Fruit fly (Drosophila melanogaster) whole organism, adult: ENCODE data around the gene MYPT-75D.
A peak's percentile ranks its signal among the peaks of the same experiment; 100 is the strongest.

Experiments
- CG11617 ChIP-seq: fragments of 200-800 bp; sonication (Bioruptor generic); optimal IDR thresholded peaks from 2 replicates; lab custom pipeline; 2017; ENCODE audit warnings: mild to moderate bottlenecking, missing biosample characterization, missing genetic modification reagents, missing genetic modification characterization
- CG12768 ChIP-seq: fragments of 200-800 bp; sonication (Bioruptor generic); optimal IDR thresholded peaks from 2 replicates; lab custom pipeline; 2017; ENCODE audit warnings: missing biosample characterization, missing genetic modification characterization, mild to moderate bottlenecking, moderate library complexity, missing genetic modification reagents
- CG14711 ChIP-seq: fragments of 200-800 bp; sonication (Bioruptor generic); optimal IDR thresholded peaks from 2 replicates; lab custom pipeline; 2018; ENCODE audit warnings: missing biosample characterization, mild to moderate bottlenecking, missing genetic modification characterization, moderate library complexity
- CG1620 ChIP-seq: fragments of 200-800 bp; sonication (Bioruptor generic); optimal IDR thresholded peaks from 2 replicates; lab custom pipeline; 2016; ENCODE audit warnings: missing biosample characterization, missing genetic modification characterization
- CG33017 ChIP-seq: fragments of 200-800 bp; sonication (Bioruptor generic); optimal IDR thresholded peaks from 2 replicates; lab custom pipeline; 2018; ENCODE audit warnings: missing biosample characterization, mild to moderate bottlenecking, missing genetic modification characterization, moderate library complexity
- CG5204 ChIP-seq: fragments of 200-800 bp; sonication (Bioruptor generic); optimal IDR thresholded peaks from 2 replicates; lab custom pipeline; 2016; ENCODE audit warnings: missing biosample characterization, missing genetic modification characterization
- CG7045 ChIP-seq: fragments of 200-800 bp; sonication (Bioruptor generic); optimal IDR thresholded peaks from 2 replicates; lab custom pipeline; 2017; ENCODE audit warnings: missing biosample characterization, mild to moderate bottlenecking, missing genetic modification characterization
- CG7101 ChIP-seq: fragments of 200-800 bp; sonication (Bioruptor generic); optimal IDR thresholded peaks from 2 replicates; lab custom pipeline; 2018; ENCODE audit warnings: missing biosample characterization, mild to moderate bottlenecking, missing genetic modification characterization, moderate library complexity
- Clk ChIP-seq: fragments of 200-800 bp; sonication (Bioruptor generic); optimal IDR thresholded peaks from 2 replicates; lab custom pipeline; 2017; ENCODE audit warnings: missing biosample characterization, missing genetic modification characterization
- Crg-1 ChIP-seq: fragments of 200-800 bp; sonication (Bioruptor generic); optimal IDR thresholded peaks from 2 replicates; lab custom pipeline; 2016; ENCODE audit warnings: missing biosample characterization, missing genetic modification characterization
- Hr96 ChIP-seq: fragments of 200-800 bp; sonication (Bioruptor generic); optimal IDR thresholded peaks from 2 replicates; lab custom pipeline; 2016; ENCODE audit warnings: missing biosample characterization, missing genetic modification characterization
- Mnt ChIP-seq: fragments of 200-800 bp; sonication (Bioruptor generic); optimal IDR thresholded peaks from 2 replicates; lab custom pipeline; 2016; ENCODE audit warnings: missing biosample characterization, mild to moderate bottlenecking, missing genetic modification characterization
- bab1 ChIP-seq: fragments of 200-800 bp; sonication (Bioruptor generic); optimal IDR thresholded peaks from 3 replicates; lab custom pipeline; 2019; ENCODE audit warnings: missing biosample characterization, mild to moderate bottlenecking, missing genetic modification characterization, moderate library complexity
- cic ChIP-seq: fragments of 200-800 bp; sonication (Bioruptor generic); optimal IDR thresholded peaks from 2 replicates; lab custom pipeline; 2017; ENCODE audit warnings: missing biosample characterization, mild to moderate bottlenecking, missing genetic modification characterization, moderate library complexity
- cnc ChIP-seq, 2 experiments: fragments of >200 bp; optimal IDR thresholded peaks; 2 replicates each; lab custom pipeline; 2017
- kay ChIP-seq: fragments of 200-800 bp; sonication (Bioruptor generic); peaks from one replicate; lab custom pipeline; 2016; ENCODE audit warnings: missing biosample characterization, missing genetic modification characterization, borderline replicate concordance
- ovo ChIP-seq: fragments of 200-800 bp; sonication (Bioruptor generic); optimal IDR thresholded peaks from 2 replicates; lab custom pipeline; 2016; ENCODE audit warnings: missing biosample characterization, missing genetic modification characterization
- pad ChIP-seq: fragments of 200-800 bp; sonication (Bioruptor generic); optimal IDR thresholded peaks from 3 replicates; lab custom pipeline; 2017; ENCODE audit warnings: missing biosample characterization, missing genetic modification characterization, mild to moderate bottlenecking, moderate library complexity, missing genetic modification reagents
- tj ChIP-seq: fragments of 200-800 bp; sonication (Bioruptor generic); optimal IDR thresholded peaks from 3 replicates; lab custom pipeline; 2017; ENCODE audit warnings: missing biosample characterization, mild to moderate bottlenecking, missing genetic modification characterization, moderate library complexity
- toe ChIP-seq: fragments of 200-800 bp; sonication (Bioruptor generic); optimal IDR thresholded peaks from 2 replicates; lab custom pipeline; 2016; ENCODE audit warnings: missing biosample characterization, missing genetic modification characterization

MYPT-75D gene

DNA sequence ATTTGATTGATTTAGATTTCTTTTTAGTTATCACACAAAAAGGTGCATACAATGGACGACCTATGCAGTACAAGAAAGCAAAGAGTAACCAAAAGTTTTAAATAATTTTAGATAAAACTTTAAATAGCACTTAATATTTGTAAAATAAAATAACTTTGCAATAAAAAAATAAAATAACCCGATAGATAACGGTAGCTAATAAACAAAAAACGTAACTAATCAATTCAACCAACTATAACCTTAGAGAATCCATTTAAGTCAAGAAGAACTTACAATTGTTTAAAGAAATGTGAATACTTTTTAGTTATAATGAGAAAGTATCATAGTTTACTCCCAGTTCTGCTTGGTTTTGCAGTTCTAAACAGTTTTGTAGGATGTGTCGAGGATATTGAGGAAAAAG is 16.4 kb upstream of the MYPT-75D start, which contains the start of gene CG32201:
CG32201 (plus strand) TSS at position 301 of the 400 bp plus-strand sequence.
- TF ChIP-seq Crg-1 (GFP tag; lab: Kevin White, UChicago) (no peak), pad (GFP tag; lab: Kevin White, UChicago) (no peak), cnc (optimal IDR thresholded peaks at IDR 0.05; lab: Kevin White, UChicago) (no peak), CG7101 (tag; lab: Kevin White, UChicago) (no peak), ovo (no peak), Hr96 (GFP tag; lab: Kevin White, UChicago) (no peak), cic (GFP tag; lab: Kevin White, UChicago) (no peak), Mnt (GFP tag; lab: Kevin White, UChicago) (no peak), CG11617 (GFP tag; lab: Kevin White, UChicago) (no peak), toe (GFP tag; lab: Kevin White, UChicago) (no peak), bab1 (GFP tag; lab: Kevin White, UChicago) (no peak), CG33017 (tag; lab: Kevin White, UChicago) (no peak)

- TF ChIP-seq CG11617 (GFP tag; lab: Kevin White, UChicago) (no peak), CG12768 (GFP tag; lab: Kevin White, UChicago) (no peak), Mnt (GFP tag; lab: Kevin White, UChicago) (no peak), bab1 (GFP tag; lab: Kevin White, UChicago) (no peak), Clk (GFP tag; lab: Kevin White, UChicago) (no peak), CG1620 (GFP tag; lab: Kevin White, UChicago) (no peak), CG14711 (tag; lab: Kevin White, UChicago) (no peak), cnc (optimal IDR thresholded peaks at IDR 0.05; lab: Kevin White, UChicago) (no peak), kay (GFP tag; lab: Kevin White, UChicago) (no peak), CG5204 (GFP tag; lab: Kevin White, UChicago) (no peak), CG33017 (tag; lab: Kevin White, UChicago) (no peak), toe (GFP tag; lab: Kevin White, UChicago) (no peak), CG7101 (tag; lab: Kevin White, UChicago) (no peak), cic (GFP tag; lab: Kevin White, UChicago) (no peak), tj (GFP tag; lab: Kevin White, UChicago) (no peak), CG7045 (GFP tag; lab: Kevin White, UChicago) (no peak)
Measured at dm6 chr3L:18611600-18611999, 14.2 kb upstream of the MYPT-75D start, which contains the start of gene CG32199. TSS of gene CG32199 (plus strand) at chr3L:18611900.

dm6 chr3L:18617893-18618577 is 7.7 kb upstream of the MYPT-75D start, which contains the start of the genes CG13380 and CG4174:
TSS of gene CG13380 (minus strand) at chr3L:18617943.
TSS of gene CG4174 (minus strand) at chr3L:18617943.
- TF ChIP-seq bab1 (GFP tag; lab: Kevin White, UChicago), result peak; percentile 47
- no peak for TF ChIP-seq Hr96 (GFP tag; lab: Kevin White, UChicago)
- TF ChIP-seq pad (GFP tag; lab: Kevin White, UChicago), result peak; percentile 11

DNA sequence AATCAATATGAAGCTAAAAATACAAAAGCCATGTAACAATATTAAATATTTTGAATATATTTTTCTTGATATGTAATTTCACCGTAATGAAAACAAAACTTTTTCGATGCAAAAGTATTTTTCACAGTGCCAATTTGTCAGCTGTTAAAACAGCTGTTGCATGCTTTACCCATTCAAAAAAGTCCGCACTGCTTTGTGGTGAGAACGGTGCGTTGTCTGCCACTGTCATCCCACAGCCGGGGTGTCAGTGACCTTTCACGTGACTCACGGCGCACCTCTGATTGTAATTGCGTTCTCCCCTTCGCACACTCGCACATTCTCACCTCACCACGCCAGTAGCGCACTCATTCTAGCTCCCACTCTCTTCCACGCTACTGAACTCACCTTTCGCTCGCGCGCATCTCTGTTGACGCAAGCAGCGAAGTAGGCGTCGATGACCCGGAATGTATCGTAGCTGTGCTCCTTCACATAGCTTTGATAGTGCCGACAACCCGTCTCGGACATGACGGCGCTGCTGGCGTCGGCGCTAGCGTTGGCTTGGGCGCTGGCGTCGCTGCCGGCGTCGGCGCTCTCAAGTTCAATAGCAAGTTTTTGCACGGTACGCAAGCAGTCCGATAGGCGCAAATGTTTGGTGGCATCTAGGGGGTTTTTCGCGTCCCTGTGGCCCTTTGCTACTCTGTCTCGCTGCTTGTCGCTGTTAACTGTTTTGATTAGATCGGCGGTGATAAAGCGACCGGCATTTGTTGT is 4.6 kb upstream of the MYPT-75D start:
- peak; percentile 30 for TF ChIP-seq Hr96 (GFP tag; lab: Kevin White, UChicago)
- TF ChIP-seq bab1 (GFP tag; lab: Kevin White, UChicago), result peak; percentile 48
- no peak for TF ChIP-seq cnc (optimal IDR thresholded peaks at IDR 0.05; lab: Kevin White, UChicago)
- TF ChIP-seq CG33017 (tag; lab: Kevin White, UChicago), result no peak
- no peak for TF ChIP-seq CG5204 (GFP tag; lab: Kevin White, UChicago)
- TF ChIP-seq CG7101 (tag; lab: Kevin White, UChicago), result peak; percentile 26
- TF ChIP-seq pad (GFP tag; lab: Kevin White, UChicago), result peak; percentile 79

- no peak for TF ChIP-seq Hr96 (GFP tag; lab: Kevin White, UChicago)
- TF ChIP-seq kay (GFP tag; lab: Kevin White, UChicago), result no peak
- no peak for TF ChIP-seq Clk (GFP tag; lab: Kevin White, UChicago)
- TF ChIP-seq cnc (optimal IDR thresholded peaks at IDR 0.05; lab: Kevin White, UChicago), result no peak
- peak; percentile 75 for TF ChIP-seq tj (GFP tag; lab: Kevin White, UChicago)
- TF ChIP-seq CG12768 (GFP tag; lab: Kevin White, UChicago), result peak; percentile 33
- peak; percentile 17 for TF ChIP-seq bab1 (GFP tag; lab: Kevin White, UChicago)
- no peak for TF ChIP-seq CG5204 (GFP tag; lab: Kevin White, UChicago)
- no peak for TF ChIP-seq CG33017 (tag; lab: Kevin White, UChicago)
- peak; percentile 71 for TF ChIP-seq cic (GFP tag; lab: Kevin White, UChicago)
Measured at dm6 chr3L:18621735-18622421, 3.9 kb upstream of the MYPT-75D start, which contains the start of gene not. TSS of gene not (minus strand) at chr3L:18622129.
